3 worm cellular contexts compared by ENCODE assay signal in the genomic region with DNA sequence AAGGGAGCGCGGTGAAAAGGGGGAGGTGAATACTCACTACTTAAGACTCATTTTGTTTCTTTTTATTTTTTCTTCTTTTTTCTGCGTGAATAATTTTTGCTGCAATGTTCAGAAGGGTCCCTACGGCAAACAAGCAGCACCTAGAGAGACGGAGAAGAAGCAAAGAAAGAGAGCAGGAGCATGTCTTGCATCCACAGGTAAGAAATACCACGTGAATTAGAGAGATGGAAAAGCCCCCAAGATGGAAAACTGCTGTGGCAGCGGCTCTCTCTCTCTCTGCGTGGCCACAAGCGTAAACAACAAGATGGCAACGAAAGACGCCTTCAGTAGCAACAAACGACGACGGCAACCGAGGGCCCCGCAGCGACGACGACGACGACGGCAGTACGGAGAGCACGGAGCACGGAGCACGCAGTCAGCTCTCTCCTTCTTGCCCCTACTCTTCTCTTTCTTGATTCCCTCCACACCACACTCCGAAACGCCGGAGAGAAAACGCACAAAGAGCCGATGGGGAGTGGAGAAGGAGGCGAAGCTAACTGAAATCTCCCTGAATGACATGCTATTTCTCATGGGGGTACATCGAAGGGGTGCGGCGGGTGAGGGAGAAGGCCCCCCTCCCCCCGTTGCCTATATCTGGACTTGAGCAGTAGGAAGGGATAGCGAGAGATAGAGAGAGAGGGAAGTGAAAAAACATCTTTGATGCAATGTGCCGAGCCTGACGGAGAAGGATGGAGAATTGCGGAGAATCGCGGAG.
A peak's percentile ranks its signal among the peaks of the same experiment; 100 is the strongest.
TF ChIP-seq lines count a peak whose summit lies in the region.

No protein-coding gene starts in this region.

TF ChIP-seq in whole organism, L1 larva, 84 proteins besides CTCF, POLR2A, EP300 and RAD21 (continued from another document and continues in another):
- TF ChIP-seq ets-5 (GFP tag; IDR thresholded peaks at IDR 0.05; lab: Robert Waterston, UW) (no peak), isw-1 (GFP tag; IDR thresholded peaks at IDR 0.05; lab: Robert Waterston, UW) (peak; percentile 41), blmp-1 (tag; optimal IDR thresholded peaks at IDR 0.05; lab: Kevin White, UChicago) (no peak), mep-1 (tag; optimal IDR thresholded peaks at IDR 0.05; lab: Kevin White, UChicago) (peak; percentile 44), mdl-1 (tag; optimal IDR thresholded peaks at IDR 0.05; lab: Kevin White, UChicago) (no peak), dpl-1 (GFP tag; optimal IDR thresholded peaks at IDR 0.05; lab: Kevin White, UChicago) (peak in 1 of 3 experiments; percentile 13), elt-3 (tag; optimal IDR thresholded peaks at IDR 0.05; lab: Kevin White, UChicago) (no peak), nhr-28 (tag; optimal IDR thresholded peaks at IDR 0.05; lab: Kevin White, UChicago) (no peak), F16B12.6 (tag; optimal IDR thresholded peaks at IDR 0.05; lab: Kevin White, UChicago) (no peak), zag-1 (tag; optimal IDR thresholded peaks at IDR 0.05; lab: Kevin White, UChicago) (no peak), unc-62 (GFP tag; optimal IDR thresholded peaks at IDR 0.05; lab: Kevin White, UChicago) (no peak), fkh-10 (GFP tag; optimal IDR thresholded peaks at IDR 0.05; lab: Kevin White, UChicago) (peak; percentile 64), efl-3 (GFP tag; optimal IDR thresholded peaks at IDR 0.05; lab: Kevin White, UChicago) (no peak), dsc-1 (tag; optimal IDR thresholded peaks at IDR 0.05; lab: Kevin White, UChicago) (peak; percentile 78), fos-1 (tag; optimal IDR thresholded peaks at IDR 0.05; lab: Kevin White, UChicago) (no peak), Y116A8C.19 (tag; optimal IDR thresholded peaks at IDR 0.05; lab: Kevin White, UChicago; ENCODE audit: borderline replicate concordance) (no peak), sup-37 (GFP tag; optimal IDR thresholded peaks at IDR 0.05; lab: Kevin White, UChicago) (no peak), irx-1 (tag; optimal IDR thresholded peaks at IDR 0.05; lab: Kevin White, UChicago) (peak; percentile 23), hlh-4 (tag; optimal IDR thresholded peaks at IDR 0.05; lab: Kevin White, UChicago) (no peak), jun-1 (tag; optimal IDR thresholded peaks at IDR 0.05; lab: Kevin White, UChicago) (peak; percentile 40), ces-1 (GFP tag; optimal IDR thresholded peaks at IDR 0.05; lab: Kevin White, UChicago) (no peak), pax-3 (tag; optimal IDR thresholded peaks at IDR 0.05; lab: Kevin White, UChicago) (peak; percentile 58), lin-14 (GFP tag; optimal IDR thresholded peaks at IDR 0.05; lab: Kevin White, UChicago) (peak; percentile 93), nhr-71 (tag; optimal IDR thresholded peaks at IDR 0.05; lab: Kevin White, UChicago) (peak; percentile 84), egl-27 (tag; optimal IDR thresholded peaks at IDR 0.05; lab: Kevin White, UChicago) (no peak), ztf-11 (tag; optimal IDR thresholded peaks at IDR 0.05; lab: Kevin White, UChicago) (peak in 1 of 2 experiments; percentile 63), nhr-85 (tag; lab: Kevin White, UChicago) (no peak), snpc-4 (tag; optimal IDR thresholded peaks at IDR 0.05; lab: Kevin White, UChicago) (peak; percentile 6), lin-39 (tag; optimal IDR thresholded peaks at IDR 0.05; lab: Kevin White, UChicago) (no peak), mef-2 (tag; optimal IDR thresholded peaks at IDR 0.05; lab: Kevin White, UChicago) (peak; percentile 3), xbp-1 (tag; optimal IDR thresholded peaks at IDR 0.05; lab: Kevin White, UChicago) (peak; percentile 19), lin-35 (GFP tag; optimal IDR thresholded peaks at IDR 0.05; lab: Kevin White, UChicago) (peak in 1 of 2 experiments; percentile 24), ceh-82 (tag; optimal IDR thresholded peaks at IDR 0.05; lab: Kevin White, UChicago) (peak; percentile 57 to 71 (median 63)), nhr-19 (GFP tag; conservative IDR thresholded peaks at IDR 0.05; lab: Robert Waterston, UW) (peak; percentile 33), ceh-88 (GFP tag; IDR thresholded peaks at IDR 0.05; lab: Robert Waterston, UW) (peak; percentile 47; the same call in 1 of the 2 replicates), elt-2 (tag; optimal IDR thresholded peaks at IDR 0.05; lab: Kevin White, UChicago) (no peak), tbx-2 (tag; optimal IDR thresholded peaks at IDR 0.05; lab: Kevin White, UChicago) (peak; percentile 76), fkh-8 (tag; optimal IDR thresholded peaks at IDR 0.05; lab: Kevin White, UChicago) (peak; percentile 87), snu-23 (GFP tag; optimal IDR thresholded peaks at IDR 0.05; lab: Kevin White, UChicago) (peak; percentile 71), sox-4 (tag; optimal IDR thresholded peaks at IDR 0.05; lab: Kevin White, UChicago) (peak; percentile 70), nhr-20 (tag; optimal IDR thresholded peaks at IDR 0.05; lab: Kevin White, UChicago) (peak; percentile 3)

TF ChIP-seq in whole organism, L3 larva, 47 proteins besides CTCF, POLR2A, EP300 and RAD21 (continued from another document):
- TF ChIP-seq fkh-2 (tag; optimal IDR thresholded peaks at IDR 0.05; lab: Kevin White, UChicago), result no peak
- TF ChIP-seq nhr-11 (tag; optimal IDR thresholded peaks at IDR 0.05; lab: Kevin White, UChicago), result no peak
- TF ChIP-seq ama-1 (optimal IDR thresholded peaks at IDR 0.05; lab: Kevin White, UChicago), result no peak
- no peak for TF ChIP-seq eor-1 (tag; optimal IDR thresholded peaks at IDR 0.05; lab: Kevin White, UChicago)
- TF ChIP-seq skn-1 (tag; optimal IDR thresholded peaks at IDR 0.05; lab: Kevin White, UChicago), result no peak
- TF ChIP-seq ztf-4 (tag; optimal IDR thresholded peaks at IDR 0.05; lab: Kevin White, UChicago), result no peak
- TF ChIP-seq snpc-4 (tag; optimal IDR thresholded peaks at IDR 0.05; lab: Kevin White, UChicago), result peak; percentile 55
- TF ChIP-seq nhr-28 (tag; optimal IDR thresholded peaks at IDR 0.05; lab: Kevin White, UChicago), result no peak
- peak; percentile 15 for TF ChIP-seq lin-39 (tag; optimal IDR thresholded peaks at IDR 0.05; lab: Kevin White, UChicago)
- no peak for TF ChIP-seq ceh-9 (tag; optimal IDR thresholded peaks at IDR 0.05; lab: Kevin White, UChicago)
- TF ChIP-seq sea-2 (GFP tag; optimal IDR thresholded peaks at IDR 0.05; lab: Kevin White, UChicago), result peak; percentile 32
- peak; percentile 62 for TF ChIP-seq nfya-1 (tag; optimal IDR thresholded peaks at IDR 0.05; lab: Kevin White, UChicago; ENCODE audit: insufficient read depth)
- peak; percentile 27 for TF ChIP-seq elt-1 (tag; optimal IDR thresholded peaks at IDR 0.05; lab: Kevin White, UChicago)
- no peak for TF ChIP-seq lsy-12 (tag; optimal IDR thresholded peaks at IDR 0.05; lab: Kevin White, UChicago)
- TF ChIP-seq nhr-67 (tag; optimal IDR thresholded peaks at IDR 0.05; lab: Kevin White, UChicago), result no peak
- TF ChIP-seq nhr-77 (tag; optimal IDR thresholded peaks at IDR 0.05; lab: Kevin White, UChicago), result no peak
- TF ChIP-seq ZK546.5 (tag; optimal IDR thresholded peaks at IDR 0.05; lab: Kevin White, UChicago), result no peak
- TF ChIP-seq nhr-23 (tag; optimal IDR thresholded peaks at IDR 0.05; lab: Kevin White, UChicago), result no peak
- no peak for TF ChIP-seq ztf-11 (tag; optimal IDR thresholded peaks at IDR 0.05; lab: Kevin White, UChicago)
- no peak for TF ChIP-seq elt-2 (tag; optimal IDR thresholded peaks at IDR 0.05; lab: Kevin White, UChicago)
- no peak for TF ChIP-seq ceh-82 (tag; optimal IDR thresholded peaks at IDR 0.05; lab: Kevin White, UChicago)
- no peak for TF ChIP-seq unc-62 (GFP tag; optimal IDR thresholded peaks at IDR 0.05; lab: Kevin White, UChicago)
- TF ChIP-seq egl-5 (tag; optimal IDR thresholded peaks at IDR 0.05; lab: Kevin White, UChicago), result no peak

TF ChIP-seq in whole organism, young adult, 124 proteins besides CTCF, POLR2A, EP300 and RAD21 (continued from another document):
- TF ChIP-seq nfya-1 (tag; optimal IDR thresholded peaks at IDR 0.05; lab: Kevin White, UChicago; ENCODE audit: borderline replicate concordance, insufficient read depth) (no peak), Y56A3A.18 (GFP tag; IDR thresholded peaks at IDR 0.05; lab: Robert Waterston, UW) (no peak), hlh-12 (tag; optimal IDR thresholded peaks at IDR 0.05; lab: Kevin White, UChicago) (no peak), athp-1 (tag; optimal IDR thresholded peaks at IDR 0.05; lab: Kevin White, UChicago) (no peak), ceh-58 (GFP tag; IDR thresholded peaks at IDR 0.05; lab: Robert Waterston, UW) (no peak), nfya-2 (GFP tag; IDR thresholded peaks at IDR 0.05; lab: Robert Waterston, UW) (no peak), ccch-3 (GFP tag; optimal IDR thresholded peaks at IDR 0.05; lab: Kevin White, UChicago) (no peak), ztf-25 (GFP tag; IDR thresholded peaks at IDR 0.05; lab: Robert Waterston, UW) (no peak), ZK185.1 (tag; optimal IDR thresholded peaks at IDR 0.05; lab: Kevin White, UChicago; ENCODE audit: poor library complexity, severe bottlenecking) (no peak), B0261.1 (tag; optimal IDR thresholded peaks at IDR 0.05; lab: Kevin White, UChicago) (no peak), Y67H2A.10 (GFP tag; conservative IDR thresholded peaks at IDR 0.05; lab: Robert Waterston, UW) (no peak), hlh-26 (GFP tag; conservative IDR thresholded peaks at IDR 0.05; lab: Robert Waterston, UW) (no peak), madf-3 (GFP tag; IDR thresholded peaks at IDR 0.05; lab: Robert Waterston, UW) (no peak), ceh-27 (GFP tag; optimal IDR thresholded peaks at IDR 0.05; lab: Kevin White, UChicago) (peak; percentile 43), ets-4 (GFP tag; optimal IDR thresholded peaks at IDR 0.05; lab: Kevin White, UChicago) (no peak), somi-1 (GFP tag; optimal IDR thresholded peaks at IDR 0.05; lab: Kevin White, UChicago) (no peak), sea-2 (GFP tag; IDR thresholded peaks at IDR 0.05; lab: Robert Waterston, UW) (no peak), cebp-2 (GFP tag; IDR thresholded peaks at IDR 0.05; lab: Robert Waterston, UW) (no peak), tbx-9 (tag; optimal IDR thresholded peaks at IDR 0.05; lab: Kevin White, UChicago; ENCODE audit: borderline replicate concordance) (no peak), mxl-1 (tag; optimal IDR thresholded peaks at IDR 0.05; lab: Kevin White, UChicago) (no peak), hmg-20 (GFP tag; IDR thresholded peaks at IDR 0.05; lab: Robert Waterston, UW) (peak; percentile 53; the same call in 1 of the 2 replicates), lin-35 (GFP tag; optimal IDR thresholded peaks at IDR 0.05; lab: Kevin White, UChicago) (peak in 1 of 3 experiments; percentile 40), B0035.1 (tag; optimal IDR thresholded peaks at IDR 0.05; lab: Kevin White, UChicago) (peak; percentile 20), madf-10 (tag; optimal IDR thresholded peaks at IDR 0.05; lab: Kevin White, UChicago) (peak; percentile 69), zim-3 (tag; optimal IDR thresholded peaks at IDR 0.05; lab: Kevin White, UChicago) (no peak), F10E7.11 (tag; optimal IDR thresholded peaks at IDR 0.05; lab: Kevin White, UChicago) (no peak), ztf-26 (tag; optimal IDR thresholded peaks at IDR 0.05; lab: Kevin White, UChicago) (no peak), ama-1 (optimal IDR thresholded peaks at IDR 0.05; lab: Kevin White, UChicago) (no peak), ama-1 (GFP tag; optimal IDR thresholded peaks at IDR 0.05; lab: Kevin White, UChicago) (no peak), hsf-1 (GFP tag; IDR thresholded peaks at IDR 0.05; lab: Robert Waterston, UW) (no peak), chd-7 (tag; optimal IDR thresholded peaks at IDR 0.05; lab: Kevin White, UChicago) (no peak), ztf-22 (GFP tag; optimal IDR thresholded peaks at IDR 0.05; lab: Kevin White, UChicago) (no peak), F33H1.4 (GFP tag; IDR thresholded peaks at IDR 0.05; lab: Robert Waterston, UW) (no peak), zfh-2 (GFP tag; conservative IDR thresholded peaks at IDR 0.05; lab: Robert Waterston, UW) (peak; percentile 95), F22D6.2 (tag; optimal IDR thresholded peaks at IDR 0.05; lab: Kevin White, UChicago) (no peak), aptf-3 (GFP tag; IDR thresholded peaks at IDR 0.05; lab: Robert Waterston, UW) (no peak), snpc-4 (GFP tag; optimal IDR thresholded peaks at IDR 0.05; lab: Kevin White, UChicago) (no peak), snpc-4 (tag; optimal IDR thresholded peaks at IDR 0.05; lab: Kevin White, UChicago) (peak in 2 of 4 experiments; percentile 37 to 41), snpc-1.1 (tag; optimal IDR thresholded peaks at IDR 0.05; lab: Kevin White, UChicago; ENCODE audit: insufficient read depth) (no peak), dpff-1 (tag; optimal IDR thresholded peaks at IDR 0.05; lab: Kevin White, UChicago) (no peak), nhr-90 (tag; optimal IDR thresholded peaks at IDR 0.05; lab: Kevin White, UChicago) (no peak), mel-28 (tag; optimal IDR thresholded peaks at IDR 0.05; lab: Kevin White, UChicago; ENCODE audit: borderline replicate concordance) (no peak), let-607 (tag; optimal IDR thresholded peaks at IDR 0.05; lab: Kevin White, UChicago) (no peak), lag-1 (GFP tag; IDR thresholded peaks at IDR 0.05; lab: Robert Waterston, UW) (no peak), nhr-179 (tag; optimal IDR thresholded peaks at IDR 0.05; lab: Kevin White, UChicago) (no peak), ceh-100 (GFP tag; IDR thresholded peaks at IDR 0.05; lab: Robert Waterston, UW) (no peak), hmg-1.2 (GFP tag; IDR thresholded peaks at IDR 0.05; lab: Robert Waterston, UW) (no peak), snpc-1.3 (tag; optimal IDR thresholded peaks at IDR 0.05; lab: Kevin White, UChicago; ENCODE audit: insufficient read depth) (no peak), unc-62 (GFP tag; optimal IDR thresholded peaks at IDR 0.05; lab: Kevin White, UChicago) (no peak), atf-7 (tag; optimal IDR thresholded peaks at IDR 0.05; lab: Kevin White, UChicago) (peak; percentile 11), C17E4.6 (GFP tag; IDR thresholded peaks at IDR 0.05; lab: Robert Waterston, UW) (no peak), tlf-1 (GFP tag; optimal IDR thresholded peaks at IDR 0.05; lab: Kevin White, UChicago) (no peak), sdz-38 (tag; optimal IDR thresholded peaks at IDR 0.05; lab: Kevin White, UChicago) (no peak), hrde-1 (tag; optimal IDR thresholded peaks at IDR 0.05; lab: Kevin White, UChicago; ENCODE audit: borderline replicate concordance) (no peak), ceh-91 (GFP tag; IDR thresholded peaks at IDR 0.05; lab: Robert Waterston, UW) (no peak), dpl-1 (GFP tag; optimal IDR thresholded peaks at IDR 0.05; lab: Kevin White, UChicago) (no peak), let-526 (GFP tag; IDR thresholded peaks at IDR 0.05; lab: Robert Waterston, UW) (no peak)
